Fruit fly (Drosophila melanogaster): ENCODE data around the gene CG31697.

The CG31697 gene

dm6 chr2L:19528308-19528707, 6.9 kb upstream of the CG31697 start (continued):
- TF ChIP-seq shn (GFP tag; optimal IDR thresholded peaks at IDR 0.05): peak; percentile 82
- peak; percentile 98 for TF ChIP-seq Ets65A (GFP tag)
- TF ChIP-seq twi (tag; optimal IDR thresholded peaks at IDR 0.05): peak; percentile 74
- no peak for TF ChIP-seq Elba2 (GFP tag; optimal IDR thresholded peaks at IDR 0.05)
- no peak for TF ChIP-seq pita (GFP tag; optimal IDR thresholded peaks at IDR 0.05)
- peak; percentile 95 for TF ChIP-seq so (GFP tag; IDR thresholded peaks at IDR 0.05)
- peak; percentile 91 for TF ChIP-seq CG2712 (tag; optimal IDR thresholded peaks at IDR 0.05)
- TF ChIP-seq h (optimal IDR thresholded peaks at IDR 0.05): no peak
- peak; percentile 97 for TF ChIP-seq Ada2b (GFP tag; IDR thresholded peaks at IDR 0.05)
- TF ChIP-seq CG17385 (GFP tag; optimal IDR thresholded peaks at IDR 0.05): peak; percentile 94
- TF ChIP-seq CG34422 (GFP tag; IDR thresholded peaks at IDR 0.05): peak; percentile 96
- peak; percentile 78 for TF ChIP-seq da (GFP tag; optimal IDR thresholded peaks at IDR 0.05)
- peak; percentile 98 for TF ChIP-seq sob (GFP tag; IDR thresholded peaks at IDR 0.05)
- peak; percentile 3 for TF ChIP-seq BEAF-32 (GFP tag; optimal IDR thresholded peaks at IDR 0.05)
- TF ChIP-seq CG12299 (tag; optimal IDR thresholded peaks at IDR 0.05): peak; percentile 95
- peak; percentile 96 for TF ChIP-seq C15 (GFP tag; IDR thresholded peaks at IDR 0.05)
- TF ChIP-seq en (GFP tag; optimal IDR thresholded peaks at IDR 0.05): peak; percentile 26
- TF ChIP-seq Eip74EF (GFP tag; optimal IDR thresholded peaks at IDR 0.05): peak in 1 of 2 experiments; percentile 88
- TF ChIP-seq bab2 (GFP tag; optimal IDR thresholded peaks at IDR 0.05): peak; percentile 97
- no peak for TF ChIP-seq yki (optimal IDR thresholded peaks at IDR 0.05)
- TF ChIP-seq grau (tag; optimal IDR thresholded peaks at IDR 0.05): peak; percentile 96
- TF ChIP-seq zf30C (GFP tag; optimal IDR thresholded peaks at IDR 0.05): no peak
- TF ChIP-seq CG8765 (GFP tag; IDR thresholded peaks at IDR 0.05): peak; percentile 85; the same call in 1 of the 2 replicates
- TF ChIP-seq CG18262 (tag; optimal IDR thresholded peaks at IDR 0.05): peak; percentile 83
- TF ChIP-seq wek (GFP tag; optimal IDR thresholded peaks at IDR 0.05): peak; percentile 61
- TF ChIP-seq CG1603 (tag; optimal IDR thresholded peaks at IDR 0.05): peak; percentile 86
- TF ChIP-seq tap (tag; optimal IDR thresholded peaks at IDR 0.05): peak; percentile 94
- peak; percentile 62 for TF ChIP-seq bigmax (GFP tag; optimal IDR thresholded peaks at IDR 0.05)
- peak; percentile 97 for TF ChIP-seq HHEX (GFP tag; optimal IDR thresholded peaks at IDR 0.05)
- TF ChIP-seq CG9797 (GFP tag; optimal IDR thresholded peaks at IDR 0.05): no peak
- TF ChIP-seq bcd (GFP tag; optimal IDR thresholded peaks at IDR 0.05): peak; percentile 94
- TF ChIP-seq stwl (tag; optimal IDR thresholded peaks at IDR 0.05): no peak
- TF ChIP-seq kah (GFP tag; optimal IDR thresholded peaks at IDR 0.05): peak; percentile 73
- peak; percentile 94 for TF ChIP-seq Side (GFP tag; optimal IDR thresholded peaks at IDR 0.05)
- TF ChIP-seq Ravus (GFP tag; IDR thresholded peaks at IDR 0.05): peak; percentile 88
- peak; percentile 82 for TF ChIP-seq pb (GFP tag; optimal IDR thresholded peaks at IDR 0.05)
- peak; percentile 89 for TF ChIP-seq CG16863 (GFP tag; optimal IDR thresholded peaks at IDR 0.05)
- TF ChIP-seq fu2 (GFP tag; optimal IDR thresholded peaks at IDR 0.05): peak; percentile 95
- peak; percentile 59 for TF ChIP-seq ftz-f1 (GFP tag; optimal IDR thresholded peaks at IDR 0.05)
- TF ChIP-seq seq (GFP tag; IDR thresholded peaks at IDR 0.05): peak; percentile 97
- TF ChIP-seq CG8924 (tag; optimal IDR thresholded peaks at IDR 0.05): peak; percentile 97
- peak; percentile 86 for TF ChIP-seq CG10267 (tag; optimal IDR thresholded peaks at IDR 0.05)
- peak; percentile 84 for TF ChIP-seq Mad (GFP tag; optimal IDR thresholded peaks at IDR 0.05)
- TF ChIP-seq eyg (GFP tag; optimal IDR thresholded peaks at IDR 0.05): peak; percentile 93
- 0 out of 2 replicates have a peak, but pooled peaks have one; percentile 31 for TF ChIP-seq CG4360 (GFP tag; IDR thresholded peaks at IDR 0.05)
- peak; percentile 86 for TF ChIP-seq CG4424 (GFP tag; optimal IDR thresholded peaks at IDR 0.05)
- peak; percentile 91 for TF ChIP-seq CG12104 (GFP tag; optimal IDR thresholded peaks at IDR 0.05)
- peak; percentile 95 for TF ChIP-seq GATAe (GFP tag; conservative IDR thresholded peaks at IDR 0.05)
- TF ChIP-seq CG9215 (GFP tag; IDR thresholded peaks at IDR 0.05): peak; percentile 95
- TF ChIP-seq CG10959 (GFP tag; IDR thresholded peaks at IDR 0.05): peak; percentile 72
- TF ChIP-seq dmrt99B (tag; optimal IDR thresholded peaks at IDR 0.05): peak; percentile 93
- TF ChIP-seq MBD-R2 (GFP tag; IDR thresholded peaks at IDR 0.05): peak; percentile 98

All from whole organism, embryonic.